Fruit fly (Drosophila melanogaster) whole organism, larva: Measurements from ENCODE around the gene CG1307.

Source experiments
- noc ChIP-seq: fragments of 200-800 bp; sonication (Bioruptor generic); optimal IDR thresholded peaks from 3 replicates; lab custom pipeline; 2019; ENCODE audit warnings: missing biosample characterization, mild to moderate bottlenecking, missing genetic modification characterization, moderate library complexity

Gene CG1307

dm6 chr3R:6672303-6673007, 15.2 kb upstream of the CG1307 start:
- no peak for TF ChIP-seq noc (tag; lab: Kevin White, UChicago)

- no peak for TF ChIP-seq noc (tag; lab: Kevin White, UChicago)
Observed at dm6 chr3R:6668234-6668633, 11.0 kb upstream of the CG1307 start.

- no peak for TF ChIP-seq noc (tag; lab: Kevin White, UChicago)
Observed at dm6 chr3R:6667245-6667644, 10.0 kb upstream of the CG1307 start.

- no peak for TF ChIP-seq noc (tag; lab: Kevin White, UChicago)
Observed at dm6 chr3R:6665117-6665654, 7.9 kb upstream of the CG1307 start.

dm6 chr3R:6664371-6665116, 7.3 kb upstream of the CG1307 start:
- no peak for TF ChIP-seq noc (tag; lab: Kevin White, UChicago)

- TF ChIP-seq noc (tag; lab: Kevin White, UChicago), result no peak
Observed at dm6 chr3R:6663289-6663666, 6.0 kb upstream of the CG1307 start.

dm6 chr3R:6662613-6663288, 5.5 kb upstream of the CG1307 start:
- TF ChIP-seq noc (tag; lab: Kevin White, UChicago), result no peak

dm6 chr3R:6659941-6660340, 2.7 kb upstream of the CG1307 start, which contains the start of gene agt:
Gene agt (minus strand): TSS chr3R:6660100.
- TF ChIP-seq noc (tag; lab: Kevin White, UChicago), result no peak

- TF ChIP-seq noc (tag; lab: Kevin White, UChicago), result no peak
Observed at dm6 chr3R:6646740-6647139, 10.5 kb downstream of the CG1307 start, which contains the start of gene Taf1. Gene Taf1 (plus strand): TSS chr3R:6646889.

dm6 chr3R:6644334-6644733, 12.9 kb downstream of the CG1307 start, which contains the start of gene Ass:
Gene Ass (minus strand): TSS chr3R:6644434.
- no peak for TF ChIP-seq noc (tag; lab: Kevin White, UChicago)

dm6 chr3R:6640932-6641331, 16.3 kb downstream of the CG1307 start, which contains the start of gene CG31286:
Gene CG31286 (plus strand): TSS chr3R:6641232.
- no peak for TF ChIP-seq noc (tag; lab: Kevin White, UChicago)

- no peak for TF ChIP-seq noc (tag; lab: Kevin White, UChicago)
Observed at dm6 chr3R:6629851-6630250, 27.4 kb downstream of the CG1307 start, which contains the start of gene sunz. Gene sunz (plus strand): TSS chr3R:6630151.

- TF ChIP-seq noc (tag; lab: Kevin White, UChicago), result no peak
Observed at dm6 chr3R:6629221-6629620, 28.0 kb downstream of the CG1307 start, which contains the start of gene CG15177. Gene CG15177 (minus strand): TSS chr3R:6629321.

- TF ChIP-seq noc (tag; lab: Kevin White, UChicago), result no peak
Observed at dm6 chr3R:6627800-6628199, 29.4 kb downstream of the CG1307 start, which contains the start of gene sowi. Gene sowi (minus strand): TSS chr3R:6627900.

dm6 chr3R:6608814-6609213, 48.4 kb downstream of the CG1307 start, which contains the start of gene glob2:
Gene glob2 (minus strand): TSS chr3R:6608914.
- TF ChIP-seq noc (tag; lab: Kevin White, UChicago), result no peak
